2 fruit fly cellular contexts compared by ENCODE assay signal in the genomic region with DNA sequence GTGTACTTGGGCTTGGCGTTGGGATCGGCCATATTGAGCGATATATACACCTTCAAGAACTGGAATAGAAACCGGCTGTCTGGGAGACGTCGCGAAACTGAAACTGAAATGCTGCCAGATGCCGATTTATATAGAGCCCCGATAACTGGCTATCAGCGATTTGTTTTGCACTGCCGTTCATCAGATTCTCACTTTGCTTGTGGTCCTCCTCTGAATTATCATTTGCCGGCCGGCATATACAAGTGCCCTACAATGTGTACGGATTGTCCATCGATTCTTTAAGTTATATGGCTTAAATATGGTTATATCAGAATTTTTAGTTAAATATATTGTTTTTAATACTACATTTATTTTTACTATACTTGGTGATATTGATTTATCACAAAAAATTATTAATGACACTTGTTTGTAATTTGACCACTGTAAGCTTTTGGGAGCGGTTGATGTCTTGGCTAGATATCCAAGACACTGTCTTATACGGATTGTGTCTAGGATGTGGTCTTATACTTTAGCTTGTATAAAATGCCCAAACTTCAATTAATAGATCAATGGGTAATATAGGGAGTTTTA.
TF ChIP-seq lines count a peak whose summit lies in the region.

A gene (minus strand): TSS at position 106 of the 570 bp plus-strand sequence.

TF ChIP-seq in whole organism, embryonic, 481 proteins besides CTCF, POLR2A, EP300 and RAD21 (continued from another document and continues in another):
- peak; percentile 53 for TF ChIP-seq HHEX (GFP tag; optimal IDR thresholded peaks at IDR 0.05; lab: Kevin White, UChicago)
- TF ChIP-seq CG9727 (GFP tag; optimal IDR thresholded peaks at IDR 0.05; lab: Kevin White, UChicago) = peak; percentile 41
- no peak for TF ChIP-seq Scr (GFP tag; IDR thresholded peaks at IDR 0.05; lab: Robert Waterston, UW; ENCODE audit: partially characterized antibody)
- no peak for TF ChIP-seq Abd-B (GFP tag; optimal IDR thresholded peaks at IDR 0.05; lab: Kevin White, UChicago)
- TF ChIP-seq CG6654 (GFP tag; optimal IDR thresholded peaks at IDR 0.05; lab: Kevin White, UChicago) = no peak
- TF ChIP-seq jing (GFP tag; optimal IDR thresholded peaks at IDR 0.05; lab: Kevin White, UChicago) = no peak
- TF ChIP-seq seq (GFP tag; IDR thresholded peaks at IDR 0.05; lab: Robert Waterston, UW) = peak; percentile 53
- TF ChIP-seq Mad (GFP tag; optimal IDR thresholded peaks at IDR 0.05; lab: Kevin White, UChicago) = no peak
- TF ChIP-seq CG31365 (tag; optimal IDR thresholded peaks at IDR 0.05; lab: Kevin White, UChicago) = no peak
- TF ChIP-seq emc (GFP tag; optimal IDR thresholded peaks at IDR 0.05; lab: Kevin White, UChicago) = no peak
- TF ChIP-seq CG12155 (GFP tag; optimal IDR thresholded peaks at IDR 0.05; lab: Kevin White, UChicago) = peak; percentile 37
- peak; percentile 44 for TF ChIP-seq D19A (tag; optimal IDR thresholded peaks at IDR 0.05; lab: Kevin White, UChicago)
- TF ChIP-seq CG2678 (tag; optimal IDR thresholded peaks at IDR 0.05; lab: Kevin White, UChicago) = peak; percentile 60
- peak; percentile 3 for TF ChIP-seq Usf (GFP tag; optimal IDR thresholded peaks at IDR 0.05; lab: Kevin White, UChicago)
- TF ChIP-seq CG6175 (GFP tag; IDR thresholded peaks at IDR 0.05; lab: Robert Waterston, UW) = no peak
- peak; percentile 62 for TF ChIP-seq vvl (GFP tag; IDR thresholded peaks at IDR 0.05; lab: Robert Waterston, UW)
- peak; percentile 33 for TF ChIP-seq ap (GFP tag; IDR thresholded peaks at IDR 0.05; lab: Robert Waterston, UW)
- peak; percentile 63 for TF ChIP-seq zfh2 (GFP tag; optimal IDR thresholded peaks at IDR 0.05; lab: Kevin White, UChicago)
- TF ChIP-seq insv (GFP tag; optimal IDR thresholded peaks at IDR 0.05; lab: Kevin White, UChicago) = no peak
- TF ChIP-seq h (optimal IDR thresholded peaks at IDR 0.05; lab: Kevin White, UChicago) = no peak
- no peak for TF ChIP-seq D (optimal IDR thresholded peaks at IDR 0.05; lab: Kevin White, UChicago)
- TF ChIP-seq D (GFP tag; optimal IDR thresholded peaks at IDR 0.05; lab: Kevin White, UChicago) = no peak
- TF ChIP-seq CG10321 (GFP tag; IDR thresholded peaks at IDR 0.05; lab: Robert Waterston, UW) = no peak
- no peak for TF ChIP-seq CG14441 (GFP tag; IDR thresholded peaks at IDR 0.05; lab: Robert Waterston, UW)
- peak; percentile 56 for TF ChIP-seq ind (GFP tag; optimal IDR thresholded peaks at IDR 0.05; lab: Kevin White, UChicago)
- peak; percentile 22 for TF ChIP-seq HmgZ (tag; optimal IDR thresholded peaks at IDR 0.05; lab: Kevin White, UChicago)
- TF ChIP-seq MTF-1 (GFP tag; optimal IDR thresholded peaks at IDR 0.05; lab: Kevin White, UChicago; ENCODE audit: borderline replicate concordance) = no peak
- TF ChIP-seq CG9437 (GFP tag; optimal IDR thresholded peaks at IDR 0.05; lab: Kevin White, UChicago) = no peak
- peak; percentile 72 for TF ChIP-seq Dek (tag; optimal IDR thresholded peaks at IDR 0.05; lab: Kevin White, UChicago)
- peak; percentile 39 for TF ChIP-seq CG15011 (GFP tag; optimal IDR thresholded peaks at IDR 0.05; lab: Kevin White, UChicago)
- no peak for TF ChIP-seq inv (GFP tag; IDR thresholded peaks at IDR 0.05; lab: Robert Waterston, UW; ENCODE audit: partially characterized antibody)
- no peak for TF ChIP-seq HmgD (GFP tag; optimal IDR thresholded peaks at IDR 0.05; lab: Kevin White, UChicago)
- TF ChIP-seq zen (tag; optimal IDR thresholded peaks at IDR 0.05; lab: Kevin White, UChicago) = no peak
- TF ChIP-seq ewg (GFP tag; optimal IDR thresholded peaks at IDR 0.05; lab: Kevin White, UChicago) = no peak
- TF ChIP-seq CG7372 (GFP tag; IDR thresholded peaks at IDR 0.05; lab: Robert Waterston, UW) = 0 out of 2 replicates have a peak, but pooled peaks have one; percentile 35
- TF ChIP-seq aop (GFP tag; IDR thresholded peaks at IDR 0.05; lab: Robert Waterston, UW) = no peak
- TF ChIP-seq CG18619 (GFP tag; optimal IDR thresholded peaks at IDR 0.05; lab: Kevin White, UChicago) = peak; percentile 28
- no peak for TF ChIP-seq CG17385 (GFP tag; optimal IDR thresholded peaks at IDR 0.05; lab: Kevin White, UChicago)
- 0 out of 2 replicates have a peak, but pooled peaks have one; percentile 16 for TF ChIP-seq CG11085 (GFP tag; IDR thresholded peaks at IDR 0.05; lab: Robert Waterston, UW)
- peak; percentile 50 for TF ChIP-seq lilli (GFP tag; optimal IDR thresholded peaks at IDR 0.05; lab: Kevin White, UChicago)
- peak; percentile 15 for TF ChIP-seq CG10979 (tag; optimal IDR thresholded peaks at IDR 0.05; lab: Kevin White, UChicago)
- TF ChIP-seq Stat92E (GFP tag; optimal IDR thresholded peaks at IDR 0.05; lab: Kevin White, UChicago) = no peak
- TF ChIP-seq hbn (GFP tag; IDR thresholded peaks at IDR 0.05; lab: Robert Waterston, UW; ENCODE audit: partially characterized antibody) = no peak
- no peak for TF ChIP-seq Eip74EF (GFP tag; optimal IDR thresholded peaks at IDR 0.05; lab: Kevin White, UChicago)
- TF ChIP-seq lov (optimal IDR thresholded peaks at IDR 0.05; lab: Kevin White, UChicago) = no peak
- TF ChIP-seq lov (GFP tag; IDR thresholded peaks at IDR 0.05; lab: Robert Waterston, UW) = no peak
- TF ChIP-seq pita (GFP tag; optimal IDR thresholded peaks at IDR 0.05; lab: Kevin White, UChicago) = peak; percentile 33
- no peak for TF ChIP-seq CG13775 (GFP tag; optimal IDR thresholded peaks at IDR 0.05; lab: Kevin White, UChicago)
- TF ChIP-seq nom (GFP tag; optimal IDR thresholded peaks at IDR 0.05; lab: Kevin White, UChicago) = peak; percentile 87
- TF ChIP-seq CG8359 (GFP tag; optimal IDR thresholded peaks at IDR 0.05; lab: Kevin White, UChicago; ENCODE audit: borderline replicate concordance) = no peak
- peak; percentile 50; the same call in 1 of the 2 replicates for TF ChIP-seq Awh (GFP tag; IDR thresholded peaks at IDR 0.05; lab: Robert Waterston, UW)
- TF ChIP-seq Ada2b (GFP tag; IDR thresholded peaks at IDR 0.05; lab: Robert Waterston, UW) = peak; percentile 86
- peak; percentile 56 for TF ChIP-seq grau (tag; optimal IDR thresholded peaks at IDR 0.05; lab: Kevin White, UChicago)
- TF ChIP-seq CG34376 (GFP tag; optimal IDR thresholded peaks at IDR 0.05; lab: Kevin White, UChicago) = no peak
- 0 out of 4 replicates have a peak, but pooled peaks have one; percentile 35 for TF ChIP-seq chinmo (GFP tag; IDR thresholded peaks at IDR 0.05; lab: Robert Waterston, UW; ENCODE audit: partially characterized antibody)
- no peak for TF ChIP-seq jumu (GFP tag; optimal IDR thresholded peaks at IDR 0.05; lab: Kevin White, UChicago)
- TF ChIP-seq CG17612 (GFP tag; IDR thresholded peaks at IDR 0.05; lab: Robert Waterston, UW) = no peak
- TF ChIP-seq tgo (GFP tag; IDR thresholded peaks at IDR 0.05; lab: Robert Waterston, UW) = peak; percentile 59
- no peak for TF ChIP-seq mirr (GFP tag; optimal IDR thresholded peaks at IDR 0.05; lab: Kevin White, UChicago)
- TF ChIP-seq CG11093 (GFP tag; IDR thresholded peaks at IDR 0.05; lab: Robert Waterston, UW) = 0 out of 3 replicates have a peak, but pooled peaks have one; percentile 7
- peak; percentile 91 for TF ChIP-seq Dbx (GFP tag; IDR thresholded peaks at IDR 0.05; lab: Robert Waterston, UW)
- TF ChIP-seq CkIIα-i1 (GFP tag; IDR thresholded peaks at IDR 0.05; lab: Robert Waterston, UW) = 0 out of 2 replicates have a peak, but pooled peaks have one; percentile 4

TF ChIP-seq in whole organism, prepupa, 60 proteins besides CTCF, POLR2A, EP300 and RAD21 (continued from another document):
- TF ChIP-seq CG11294 (GFP tag; IDR thresholded peaks at IDR 0.05; lab: Robert Waterston, UW) (peak; percentile 75), dac (GFP tag; optimal IDR thresholded peaks at IDR 0.05; lab: Kevin White, UChicago) (peak; percentile 67), Gug (GFP tag; IDR thresholded peaks at IDR 0.05; lab: Robert Waterston, UW) (peak; percentile 97), topi (GFP tag; optimal IDR thresholded peaks at IDR 0.05; lab: Kevin White, UChicago) (peak; percentile 91), Smox (GFP tag; optimal IDR thresholded peaks at IDR 0.05; lab: Kevin White, UChicago) (peak; percentile 87), CG4318 (GFP tag; optimal IDR thresholded peaks at IDR 0.05; lab: Kevin White, UChicago) (peak; percentile 73), fkh (GFP tag; optimal IDR thresholded peaks at IDR 0.05; lab: Kevin White, UChicago) (no peak), Met (GFP tag; optimal IDR thresholded peaks at IDR 0.05; lab: Kevin White, UChicago) (peak; percentile 88), CG6854 (GFP tag; optimal IDR thresholded peaks at IDR 0.05; lab: Kevin White, UChicago) (peak; percentile 72), CG8632 (GFP tag; optimal IDR thresholded peaks at IDR 0.05; lab: Kevin White, UChicago) (peak; percentile 74), CG8119 (GFP tag; IDR thresholded peaks at IDR 0.05; lab: Robert Waterston, UW) (peak; percentile 94), CG6276 (GFP tag; optimal IDR thresholded peaks at IDR 0.05; lab: Kevin White, UChicago) (no peak), CG32006 (GFP tag; optimal IDR thresholded peaks at IDR 0.05; lab: Kevin White, UChicago) (peak; percentile 76)
